Fruit fly (Drosophila melanogaster) whole organism, embryonic: ENCODE measurements around the gene Pex2.

ENCODE experiments used
- CG10366 ChIP-seq: fragments of 200-800 bp; sonication (Bioruptor generic); IDR thresholded peaks from 2 replicates; pipeline ENCODE4 v1.3.6; 2022; ENCODE audit warnings: missing biosample characterization, missing genetic modification characterization
- CG11398 ChIP-seq: fragments of 200-800 bp; sonication (Bioruptor generic); optimal IDR thresholded peaks from 2 replicates; lab custom pipeline; 2016; ENCODE audit warnings: missing biosample characterization, missing genetic modification characterization
- CG30403 ChIP-seq: fragments of 200-800 bp; sonication (Bioruptor generic); optimal IDR thresholded peaks from 3 replicates; lab custom pipeline; 2016; ENCODE audit warnings: missing biosample characterization, missing genetic modification characterization
- CG4820 ChIP-seq: fragments of 200-800 bp; sonication (Bioruptor generic); optimal IDR thresholded peaks from 3 replicates; lab custom pipeline; 2016; ENCODE audit warnings: missing biosample characterization, missing genetic modification characterization
- CG4854 ChIP-seq: fragments of 200-800 bp; sonication (Bioruptor generic); optimal IDR thresholded peaks from 2 replicates; lab custom pipeline; 2016; ENCODE audit warnings: missing biosample characterization, missing genetic modification characterization, inconsistent platforms
- CG6683 ChIP-seq: fragments of 200-800 bp; sonication (Bioruptor generic); optimal IDR thresholded peaks from 2 replicates; lab custom pipeline; 2017; ENCODE audit warnings: missing biosample characterization, mild to moderate bottlenecking, missing genetic modification characterization, missing genetic modification reagents
- Hr51 ChIP-seq, 2 experiments: fragments of 200-800 bp; sonication (Bioruptor generic); optimal IDR thresholded peaks; 2 replicates in 1 of 2; 3 replicates in 1 of 2; lab custom pipeline; 2016 to 2018; ENCODE audit warnings: missing biosample characterization in 2 of 2, missing genetic modification characterization in 2 of 2, mild to moderate bottlenecking in 1 of 2, moderate library complexity in 1 of 2
- Usf ChIP-seq: fragments of 200-800 bp; sonication (Bioruptor generic); optimal IDR thresholded peaks from 2 replicates; lab custom pipeline; 2017; ENCODE audit warnings: missing genotype, missing biosample characterization, missing genetic modification characterization
- dpn ChIP-seq, 2 experiments: fragments of 200-800 bp; sonication (Bioruptor generic); optimal IDR thresholded peaks; 3 replicates each; lab custom pipeline; 2016; ENCODE audit warnings: missing biosample characterization in 2 of 2, missing genetic modification characterization in 2 of 2
- gce ChIP-seq: fragments of 200-800 bp; sonication (Bioruptor generic); IDR thresholded peaks from 3 replicates; pipeline ENCODE4 v1.3.6; 2022; ENCODE audit warnings: missing biosample characterization, missing genetic modification characterization
- usp ChIP-seq: fragments of >200 bp; optimal IDR thresholded peaks from 2 replicates; lab custom pipeline; 2017; ENCODE audit warnings: missing biosample characterization, missing genetic modification characterization
- vvl ChIP-seq: fragments of 200-800 bp; sonication (Bioruptor generic); IDR thresholded peaks from 2 replicates; pipeline ENCODE4 v1.3.6; 2022; ENCODE audit warnings: missing biosample characterization, missing genetic modification characterization

DNA sequence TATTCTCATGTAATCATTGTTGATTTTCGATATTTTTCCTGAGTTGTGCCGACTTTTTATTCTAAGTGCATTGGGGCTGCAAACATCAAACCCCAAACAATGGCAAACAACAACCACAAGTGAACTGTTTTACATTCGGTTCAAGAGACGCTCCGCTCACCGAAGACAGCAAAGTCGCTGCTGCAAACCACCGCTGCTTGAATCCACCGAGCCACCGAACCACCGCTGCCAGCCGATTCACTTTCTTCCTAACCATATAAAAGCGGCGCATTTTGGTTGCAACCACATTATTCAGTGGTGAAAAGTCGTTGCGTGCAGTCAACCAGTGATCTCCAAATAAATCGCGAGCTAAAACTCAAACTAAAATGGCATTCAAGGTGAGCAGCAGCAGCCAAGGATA lies 2.5 kb upstream of the Pex2 start, which contains the start of gene Cpr66Cb:
- TF ChIP-seq Hr51 (GFP tag; optimal IDR thresholded peaks at IDR 0.05; lab: Kevin White, UChicago) (no peak), usp (GFP tag; lab: Kevin White, UChicago) (no peak), CG4820 (no peak), CG10366 (GFP tag; lab: Robert Waterston, UW) (no peak), CG11398 (GFP tag; lab: Kevin White, UChicago) (no peak), CG6683 (GFP tag; lab: Kevin White, UChicago) (no peak), CG4854 (GFP tag; lab: Kevin White, UChicago) (no peak), gce (no peak), vvl (GFP tag; lab: Robert Waterston, UW) (no peak), CG30403 (GFP tag; lab: Kevin White, UChicago) (no peak), Usf (GFP tag; lab: Kevin White, UChicago) (no peak), dpn (GFP tag; optimal IDR thresholded peaks at IDR 0.05; lab: Kevin White, UChicago) (no peak)
